Worm (Caenorhabditis elegans) whole organism, L4/young adult: ENCODE measurements around the gene nhr-84.

Experiments
- W03F9.2 ChIP-seq: fragments of 150-350 bp; optimal IDR thresholded peaks from 2 replicates; lab custom pipeline; 2014; ENCODE audit warnings: missing biosample characterization, missing genetic modification characterization
- dao-5 ChIP-seq: sonication (generic microtip); optimal IDR thresholded peaks from 2 replicates; lab custom pipeline; 2016; ENCODE audit warnings: missing genotype, missing genetic modification characterization, moderate library complexity, missing compliant biosample characterization

ce11 chrV:15917458-15917857 lies 38.0 kb upstream of the nhr-84 start, which contains the start of gene F35E8.9:
- TF ChIP-seq dao-5 (tag; lab: Kevin White, UChicago) (no peak), W03F9.2 (tag; lab: Kevin White, UChicago) (no peak)
